Fruit fly (Drosophila melanogaster) whole organism: ENCODE measurements around the gene CG15221.

Source experiments
- CG8478 ChIP-seq: fragments of >200 bp; optimal IDR thresholded peaks from 2 replicates; lab custom pipeline; 2018; ENCODE audit warnings: inconsistent platforms
- pan ChIP-seq: fragments of >200 bp; optimal IDR thresholded peaks from 2 replicates; lab custom pipeline; 2017
- psq ChIP-seq: fragments of >200 bp; optimal IDR thresholded peaks from 2 replicates; lab custom pipeline; 2017
- usp ChIP-seq: fragments of >200 bp; optimal IDR thresholded peaks from 2 replicates; lab custom pipeline; 2017; ENCODE audit warnings: missing biosample characterization, missing genetic modification characterization, mixed read lengths

DNA sequence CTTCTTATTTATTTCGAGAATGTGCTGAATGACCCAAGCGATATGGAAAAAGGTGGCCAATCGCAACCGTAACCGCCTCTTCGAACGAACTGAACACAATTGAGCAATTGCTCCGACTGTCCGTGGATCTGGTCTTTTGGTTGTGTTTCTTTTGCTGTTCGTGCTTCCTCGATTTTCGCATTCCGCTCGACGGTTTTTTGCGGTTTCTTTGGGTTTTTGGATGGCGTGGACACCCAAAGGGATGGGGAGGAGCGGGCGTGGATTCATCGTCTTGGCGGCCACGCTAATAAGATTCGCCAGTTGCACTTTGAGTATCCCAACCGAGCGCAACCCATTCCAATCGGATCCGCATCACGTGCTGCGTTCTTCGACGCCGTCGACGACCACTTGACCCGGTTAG lies 8.6 kb downstream of the CG15221 start, which contains the start of gene inaF-B:
- TF ChIP-seq usp (GFP tag; lab: Kevin White, UChicago) (no peak), pan (no peak), CG8478 (lab: Kevin White, UChicago) (no peak), psq (lab: Kevin White, UChicago) (no peak)
